Fruit fly (Drosophila melanogaster): ENCODE results near the gene CG4789.

DNA sequence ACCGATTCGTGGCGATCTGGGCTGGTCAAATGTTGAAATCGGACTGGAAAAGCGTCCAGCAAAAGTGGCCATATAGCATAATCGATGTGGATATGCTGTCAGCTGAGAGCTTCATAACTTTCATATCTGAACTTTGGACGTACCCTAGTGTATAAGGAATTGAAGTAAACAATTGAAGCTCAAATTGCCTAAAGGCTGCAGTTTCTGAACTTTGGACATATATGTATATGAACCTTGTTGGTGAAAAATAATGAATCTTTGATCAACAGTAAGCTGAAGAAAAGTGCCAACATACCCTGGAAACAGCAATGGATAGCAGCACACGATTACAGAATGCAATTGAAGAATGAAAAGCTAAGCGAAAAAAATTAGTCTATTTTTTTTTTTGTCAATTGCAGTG is 29.4 kb downstream of the CG4789 start:
- no peak for TF ChIP-seq kay (GFP tag; ENCODE audit: borderline replicate concordance)
- TF ChIP-seq pad (GFP tag; optimal IDR thresholded peaks at IDR 0.05): no peak
- no peak for TF ChIP-seq Crg-1 (GFP tag; optimal IDR thresholded peaks at IDR 0.05)

Measured in whole organism, adult.